Worm (Caenorhabditis elegans): ENCODE measurements around the gene Y39E4B.6.

Gene Y39E4B.6

ce11 chrIII:13104410-13104809 is 33.9 kb downstream of the Y39E4B.6 start:
- TF ChIP-seq tra-4 (tag; optimal IDR thresholded peaks at IDR 0.05) (no peak), pes-1 (GFP tag; IDR thresholded peaks at IDR 0.05) (no peak), hnd-1 (tag; optimal IDR thresholded peaks at IDR 0.05) (no peak), sea-1 (GFP tag; conservative IDR thresholded peaks at IDR 0.05) (no peak), ama-1 (optimal IDR thresholded peaks at IDR 0.05) (no peak), F13C5.2 (tag; optimal IDR thresholded peaks at IDR 0.05) (no peak), hmbx-1 (tag; optimal IDR thresholded peaks at IDR 0.05) (no peak), tbx-37 (GFP tag; conservative IDR thresholded peaks at IDR 0.05) (no peak), aly-1 (tag; optimal IDR thresholded peaks at IDR 0.05) (no peak), B0310.2 (tag; optimal IDR thresholded peaks at IDR 0.05) (no peak), scrt-1 (GFP tag; IDR thresholded peaks at IDR 0.05) (no peak), hmg-4 (GFP tag; optimal IDR thresholded peaks at IDR 0.05) (no peak), ceh-36 (tag; optimal IDR thresholded peaks at IDR 0.05) (no peak), flt-1 (GFP tag; IDR thresholded peaks at IDR 0.05) (no peak), ceh-13 (GFP tag; optimal IDR thresholded peaks at IDR 0.05) (no peak), ets-7 (tag; optimal IDR thresholded peaks at IDR 0.05) (no peak)

- TF ChIP-seq hnd-1 (tag; optimal IDR thresholded peaks at IDR 0.05) (no peak), tbx-11 (GFP tag; IDR thresholded peaks at IDR 0.05) (no peak), flt-1 (GFP tag; IDR thresholded peaks at IDR 0.05) (no peak), aly-1 (tag; optimal IDR thresholded peaks at IDR 0.05) (no peak), B0310.2 (tag; optimal IDR thresholded peaks at IDR 0.05) (no peak), scrt-1 (GFP tag; IDR thresholded peaks at IDR 0.05) (no peak), sea-1 (GFP tag; conservative IDR thresholded peaks at IDR 0.05) (no peak)
Observed at ce11 chrIII:13105497-13105896, 34.9 kb downstream of the Y39E4B.6 start.

- TF ChIP-seq aly-1 (tag; optimal IDR thresholded peaks at IDR 0.05), result no peak
- no peak for TF ChIP-seq sea-1 (GFP tag; conservative IDR thresholded peaks at IDR 0.05)
- no peak for TF ChIP-seq hnd-1 (tag; optimal IDR thresholded peaks at IDR 0.05)
- no peak for TF ChIP-seq tbx-11 (GFP tag; IDR thresholded peaks at IDR 0.05)
- TF ChIP-seq ets-7 (tag; optimal IDR thresholded peaks at IDR 0.05), result no peak
- no peak for TF ChIP-seq hmg-4 (GFP tag; optimal IDR thresholded peaks at IDR 0.05)
- no peak for TF ChIP-seq F13C5.2 (tag; optimal IDR thresholded peaks at IDR 0.05)
- TF ChIP-seq ceh-36 (tag; optimal IDR thresholded peaks at IDR 0.05), result no peak
- no peak for TF ChIP-seq hmbx-1 (tag; optimal IDR thresholded peaks at IDR 0.05)
- TF ChIP-seq ceh-13 (GFP tag; optimal IDR thresholded peaks at IDR 0.05), result no peak
- TF ChIP-seq ama-1 (optimal IDR thresholded peaks at IDR 0.05), result no peak
Observed at ce11 chrIII:13105911-13106310, 35.4 kb downstream of the Y39E4B.6 start.

- TF ChIP-seq flt-1 (GFP tag; IDR thresholded peaks at IDR 0.05) (no peak), B0310.2 (tag; optimal IDR thresholded peaks at IDR 0.05) (no peak), hmbx-1 (tag; optimal IDR thresholded peaks at IDR 0.05) (no peak), hmg-4 (GFP tag; optimal IDR thresholded peaks at IDR 0.05) (no peak), tbx-37 (GFP tag; conservative IDR thresholded peaks at IDR 0.05) (no peak)
Observed at ce11 chrIII:13107307-13107706, 36.8 kb downstream of the Y39E4B.6 start, which contains the start of gene dhhc-8. Gene dhhc-8 (plus strand): TSS chrIII:13107607.

- TF ChIP-seq hmbx-1 (tag; optimal IDR thresholded peaks at IDR 0.05) (no peak), ets-7 (tag; optimal IDR thresholded peaks at IDR 0.05) (no peak), F13C5.2 (tag; optimal IDR thresholded peaks at IDR 0.05) (no peak), aly-1 (tag; optimal IDR thresholded peaks at IDR 0.05) (no peak), tbx-37 (GFP tag; conservative IDR thresholded peaks at IDR 0.05) (no peak), ceh-13 (GFP tag; optimal IDR thresholded peaks at IDR 0.05) (no peak), ceh-36 (tag; optimal IDR thresholded peaks at IDR 0.05) (no peak), scrt-1 (GFP tag; IDR thresholded peaks at IDR 0.05) (no peak), sea-1 (GFP tag; conservative IDR thresholded peaks at IDR 0.05) (no peak), hmg-4 (GFP tag; optimal IDR thresholded peaks at IDR 0.05) (no peak), B0310.2 (tag; optimal IDR thresholded peaks at IDR 0.05) (no peak), tra-4 (tag; optimal IDR thresholded peaks at IDR 0.05) (no peak), hnd-1 (tag; optimal IDR thresholded peaks at IDR 0.05) (no peak), tbx-11 (GFP tag; IDR thresholded peaks at IDR 0.05) (no peak), flt-1 (GFP tag; IDR thresholded peaks at IDR 0.05) (no peak), pes-1 (GFP tag; IDR thresholded peaks at IDR 0.05) (no peak), ama-1 (optimal IDR thresholded peaks at IDR 0.05) (no peak)
Observed at ce11 chrIII:13118460-13118859, 47.9 kb downstream of the Y39E4B.6 start.

- TF ChIP-seq aly-1 (tag; optimal IDR thresholded peaks at IDR 0.05) (no peak), tra-4 (tag; optimal IDR thresholded peaks at IDR 0.05) (no peak), ama-1 (optimal IDR thresholded peaks at IDR 0.05) (no peak), tbx-37 (GFP tag; conservative IDR thresholded peaks at IDR 0.05) (no peak), ets-7 (tag; optimal IDR thresholded peaks at IDR 0.05) (no peak), B0310.2 (tag; optimal IDR thresholded peaks at IDR 0.05) (no peak), sea-1 (GFP tag; conservative IDR thresholded peaks at IDR 0.05) (no peak), hnd-1 (tag; optimal IDR thresholded peaks at IDR 0.05) (no peak), pes-1 (GFP tag; IDR thresholded peaks at IDR 0.05) (no peak), F13C5.2 (tag; optimal IDR thresholded peaks at IDR 0.05) (no peak), scrt-1 (GFP tag; IDR thresholded peaks at IDR 0.05) (no peak), hmg-4 (GFP tag; optimal IDR thresholded peaks at IDR 0.05) (no peak), flt-1 (GFP tag; IDR thresholded peaks at IDR 0.05) (no peak), tbx-11 (GFP tag; IDR thresholded peaks at IDR 0.05) (no peak), ceh-36 (tag; optimal IDR thresholded peaks at IDR 0.05) (no peak), ceh-13 (GFP tag; optimal IDR thresholded peaks at IDR 0.05) (no peak), hmbx-1 (tag; optimal IDR thresholded peaks at IDR 0.05) (no peak)
Observed at ce11 chrIII:13119520-13119919, 49.0 kb downstream of the Y39E4B.6 start, which contains the start of gene zig-8. Gene zig-8 (plus strand): TSS chrIII:13119820.

ce11 chrIII:13123440-13123839 is 52.9 kb downstream of the Y39E4B.6 start:
- TF ChIP-seq pes-1 (GFP tag; IDR thresholded peaks at IDR 0.05) (no peak), sea-1 (GFP tag; conservative IDR thresholded peaks at IDR 0.05) (no peak), hmg-4 (GFP tag; optimal IDR thresholded peaks at IDR 0.05) (no peak), aly-1 (tag; optimal IDR thresholded peaks at IDR 0.05) (no peak), flt-1 (GFP tag; IDR thresholded peaks at IDR 0.05) (no peak), tbx-37 (GFP tag; conservative IDR thresholded peaks at IDR 0.05) (no peak), B0310.2 (tag; optimal IDR thresholded peaks at IDR 0.05) (no peak), hmbx-1 (tag; optimal IDR thresholded peaks at IDR 0.05) (no peak), ceh-13 (GFP tag; optimal IDR thresholded peaks at IDR 0.05) (no peak), ets-7 (tag; optimal IDR thresholded peaks at IDR 0.05) (no peak), F13C5.2 (tag; optimal IDR thresholded peaks at IDR 0.05) (no peak)
